Worm (Caenorhabditis elegans) whole organism, young adult: ENCODE data around the gene K08F4.5.

Experiments used
- B0019.2 ChIP-seq: fragments of 200-800 bp; sonication (Bioruptor generic); conservative IDR thresholded peaks from 2 replicates; pipeline ENCODE4 v1.3.6; 2022; ENCODE audit warnings: missing genetic modification reagents, missing genetic modification characterization, missing compliant biosample characterization
- B0261.1 ChIP-seq: sonication (generic microtip); optimal IDR thresholded peaks from 2 replicates; lab custom pipeline; 2016; ENCODE audit warnings: mild to moderate bottlenecking, missing genetic modification characterization, moderate library complexity, missing compliant biosample characterization
- C17E4.6 ChIP-seq: fragments of 200-800 bp; sonication (Bioruptor generic); IDR thresholded peaks from 2 replicates; pipeline ENCODE4 v1.3.6; 2022; ENCODE audit warnings: missing genetic modification reagents, missing genetic modification characterization, missing compliant biosample characterization
- D2030.7 ChIP-seq: fragments of 200-800 bp; sonication (Bioruptor generic); IDR thresholded peaks from 2 replicates; pipeline ENCODE4 v1.3.6; 2022; ENCODE audit warnings: missing genetic modification reagents, missing genetic modification characterization, missing compliant biosample characterization
- F22D6.2 ChIP-seq: sonication (generic microtip); optimal IDR thresholded peaks from 2 replicates; lab custom pipeline; 2016; ENCODE audit warnings: mild to moderate bottlenecking, missing genetic modification characterization, missing compliant biosample characterization
- F57C9.4 ChIP-seq: sonication (generic microtip); optimal IDR thresholded peaks from 2 replicates; lab custom pipeline; 2017; ENCODE audit warnings: mild to moderate bottlenecking, missing genetic modification characterization, missing compliant biosample characterization
- T07F8.4 ChIP-seq: sonication (generic microtip); optimal IDR thresholded peaks from 2 replicates; lab custom pipeline; 2016; ENCODE audit warnings: mild to moderate bottlenecking, missing genetic modification characterization, moderate library complexity, missing compliant biosample characterization
- T26A5.8 ChIP-seq: sonication (generic microtip); optimal IDR thresholded peaks from 2 replicates; lab custom pipeline; 2016; ENCODE audit warnings: missing genetic modification characterization, missing compliant biosample characterization
- ama-1 ChIP-seq, 3 experiments: fragments of 150-350 bp in 1 of 3; sonication (generic microtip) in 2 of 3; optimal IDR thresholded peaks; 2 replicates each; lab custom pipeline; 2014 to 2018; ENCODE audit warnings: missing biosample characterization in 2 of 3, missing genetic modification characterization in 2 of 3, missing genetic modification reagents in 2 of 3
- athp-1 ChIP-seq: sonication (generic microtip); optimal IDR thresholded peaks from 2 replicates; lab custom pipeline; 2017; ENCODE audit warnings: mild to moderate bottlenecking, missing genetic modification characterization, missing compliant biosample characterization
- attf-6 ChIP-seq: fragments of 200-800 bp; sonication (Bioruptor generic); IDR thresholded peaks from 2 replicates; pipeline ENCODE4 v1.3.6; 2022; ENCODE audit warnings: missing genetic modification reagents, missing genetic modification characterization, missing compliant biosample characterization
- bed-1 ChIP-seq: fragments of 200-800 bp; sonication (Bioruptor generic); IDR thresholded peaks from 2 replicates; pipeline ENCODE4 v1.3.6; 2022; ENCODE audit warnings: missing genetic modification reagents, missing genetic modification characterization, missing compliant biosample characterization
- ccch-3 ChIP-seq: fragments of 200-800 bp; sonication (Bioruptor generic); optimal IDR thresholded peaks from 2 replicates; lab custom pipeline; 2018; ENCODE audit warnings: mild to moderate bottlenecking, missing genetic modification characterization, missing compliant biosample characterization
- cebp-1 ChIP-seq, 2 experiments: fragments of 200-800 bp in 1 of 2; sonication (Bioruptor generic) in 1 of 2; sonication (generic microtip) in 1 of 2; IDR thresholded peaks in 1 of 2; optimal IDR thresholded peaks in 1 of 2; 2 replicates each; pipeline versions ENCODE4 v1.3.6 to Lab custom; 2017 to 2022; ENCODE audit warnings: missing compliant biosample characterization in 2 of 2, missing genetic modification characterization in 2 of 2, mild to moderate bottlenecking in 1 of 2, missing genetic modification reagents in 1 of 2, moderate library complexity in 1 of 2
- ceh-100 ChIP-seq: fragments of 200-800 bp; sonication (Bioruptor generic); IDR thresholded peaks from 2 replicates; pipeline ENCODE4 v1.3.6; 2022; ENCODE audit warnings: missing genetic modification reagents, missing genetic modification characterization, missing compliant biosample characterization
- ceh-27 ChIP-seq: fragments of 200-800 bp; sonication (Bioruptor generic); optimal IDR thresholded peaks from 2 replicates; lab custom pipeline; 2018; ENCODE audit warnings: mild to moderate bottlenecking, missing genetic modification characterization, moderate library complexity, missing compliant biosample characterization
- ceh-91 ChIP-seq: fragments of 200-800 bp; sonication (Bioruptor generic); IDR thresholded peaks from 2 replicates; pipeline ENCODE4 v1.3.6; 2022; ENCODE audit warnings: missing genetic modification reagents, missing genetic modification characterization, missing compliant biosample characterization
- die-1 ChIP-seq: sonication (generic microtip); optimal IDR thresholded peaks from 2 replicates; lab custom pipeline; 2016; ENCODE audit warnings: missing genotype, mild to moderate bottlenecking, missing genetic modification characterization, missing compliant biosample characterization
- dox-1 ChIP-seq: fragments of 200-800 bp; sonication (Bioruptor generic); IDR thresholded peaks from 2 replicates; pipeline ENCODE4 v1.3.6; 2022; ENCODE audit warnings: missing genetic modification reagents, missing genetic modification characterization, missing compliant biosample characterization
- dpff-1 ChIP-seq: sonication (generic microtip); optimal IDR thresholded peaks from 2 replicates; lab custom pipeline; 2017; ENCODE audit warnings: mild to moderate bottlenecking, missing genetic modification characterization, missing compliant biosample characterization
- dpl-1 ChIP-seq: fragments of 150-350 bp; optimal IDR thresholded peaks from 2 replicates; lab custom pipeline; 2014; ENCODE audit warnings: missing biosample characterization, missing genetic modification reagents, missing genetic modification characterization
- egl-18 ChIP-seq: fragments of 200-800 bp; sonication (Bioruptor generic); IDR thresholded peaks from 2 replicates; pipeline ENCODE4 v1.3.6; 2022; ENCODE audit warnings: missing genetic modification reagents, missing genetic modification characterization, missing compliant biosample characterization
- egl-44 ChIP-seq: fragments of 200-800 bp; sonication (Bioruptor generic); IDR thresholded peaks from 2 replicates; pipeline ENCODE4 v1.3.6; 2022; ENCODE audit warnings: missing genetic modification reagents, missing genetic modification characterization, missing compliant biosample characterization
- ekl-4 ChIP-seq: fragments of 200-800 bp; sonication (Bioruptor generic); IDR thresholded peaks from 2 replicates; pipeline ENCODE4 v1.3.6; 2022; ENCODE audit warnings: missing genetic modification reagents, missing genetic modification characterization, missing compliant biosample characterization
- fkh-3 ChIP-seq: sonication (generic microtip); optimal IDR thresholded peaks from 2 replicates; lab custom pipeline; 2016; ENCODE audit warnings: mild to moderate bottlenecking, missing genetic modification characterization, missing compliant biosample characterization
- hmg-20 ChIP-seq: fragments of 200-800 bp; sonication (Bioruptor generic); IDR thresholded peaks from 2 replicates; pipeline ENCODE4 v1.3.6; 2022; ENCODE audit warnings: missing genetic modification reagents, missing genetic modification characterization, missing compliant biosample characterization
- let-607 ChIP-seq, 2 experiments: fragments of 200-800 bp in 1 of 2; sonication (Bioruptor generic) in 1 of 2; sonication (generic microtip) in 1 of 2; optimal IDR thresholded peaks; 2 replicates each; lab custom pipeline; 2016 to 2018; ENCODE audit warnings: mild to moderate bottlenecking in 2 of 2, missing compliant biosample characterization in 2 of 2, missing genetic modification characterization in 2 of 2, moderate library complexity in 2 of 2, missing genotype in 1 of 2
- lin-40 ChIP-seq: sonication (generic microtip); optimal IDR thresholded peaks from 2 replicates; lab custom pipeline; 2016; ENCODE audit warnings: missing genetic modification characterization, mild to moderate bottlenecking, missing compliant biosample characterization, missing genotype, missing genetic modification reagents
- lir-1 ChIP-seq: fragments of 200-800 bp; sonication (Bioruptor generic); conservative IDR thresholded peaks from 2 replicates; pipeline ENCODE4 v1.3.6; 2022; ENCODE audit warnings: missing genetic modification reagents, missing genetic modification characterization, missing compliant biosample characterization
- lsy-27 ChIP-seq: sonication (generic microtip); optimal IDR thresholded peaks from 2 replicates; lab custom pipeline; 2017; ENCODE audit warnings: missing genetic modification characterization, mild to moderate bottlenecking, missing compliant biosample characterization, antibody characterized with exemption, missing genotype, borderline replicate concordance; ENCODE audit not compliant: insufficient read depth
- madf-3 ChIP-seq: fragments of 200-800 bp; sonication (Bioruptor generic); IDR thresholded peaks from 2 replicates; pipeline ENCODE4 v1.3.6; 2022; ENCODE audit warnings: missing genetic modification reagents, missing genetic modification characterization, missing compliant biosample characterization
- madf-6 ChIP-seq: fragments of 200-800 bp; sonication (Bioruptor generic); IDR thresholded peaks from 2 replicates; pipeline ENCODE4 v1.3.6; 2022; ENCODE audit warnings: missing genetic modification reagents, missing genetic modification characterization, missing compliant biosample characterization
- madf-8 ChIP-seq: fragments of 200-800 bp; sonication (Bioruptor generic); conservative IDR thresholded peaks from 2 replicates; pipeline ENCODE4 v1.3.6; 2022; ENCODE audit warnings: missing genetic modification reagents, missing genetic modification characterization, missing compliant biosample characterization
- mel-28 ChIP-seq: sonication (generic microtip); optimal IDR thresholded peaks from 2 replicates; lab custom pipeline; 2016; ENCODE audit warnings: borderline replicate concordance, mild to moderate bottlenecking, missing genetic modification characterization, missing compliant biosample characterization
- nfyb-1 ChIP-seq: fragments of 200-800 bp; sonication (Bioruptor generic); IDR thresholded peaks from 2 replicates; pipeline ENCODE4 v1.3.6; 2022; ENCODE audit warnings: missing genetic modification reagents, missing genetic modification characterization, missing compliant biosample characterization
- nhr-120 ChIP-seq: fragments of 200-800 bp; sonication (Bioruptor generic); IDR thresholded peaks from 2 replicates; pipeline ENCODE4 v1.3.6; 2022; ENCODE audit warnings: missing genetic modification characterization, missing compliant biosample characterization
- nhr-179 ChIP-seq: sonication (generic microtip); optimal IDR thresholded peaks from 2 replicates; lab custom pipeline; 2016; ENCODE audit warnings: mild to moderate bottlenecking, missing genetic modification characterization, missing compliant biosample characterization
- nhr-27 ChIP-seq: fragments of 200-800 bp; sonication (Bioruptor generic); optimal IDR thresholded peaks from 2 replicates; lab custom pipeline; 2018; ENCODE audit warnings: mild to moderate bottlenecking, missing genetic modification characterization, moderate library complexity, missing compliant biosample characterization
- nhr-80 ChIP-seq: sonication (generic microtip); optimal IDR thresholded peaks from 2 replicates; lab custom pipeline; 2016; ENCODE audit warnings: missing genetic modification characterization, missing compliant biosample characterization
- snpc-1.1 ChIP-seq: sonication (generic microtip); optimal IDR thresholded peaks from 2 replicates; lab custom pipeline; 2017; ENCODE audit warnings: missing genetic modification characterization, mild to moderate bottlenecking, missing compliant biosample characterization, antibody characterized with exemption, moderate library complexity, missing genotype, missing genetic modification reagents; ENCODE audit not compliant: insufficient read depth
- snpc-3.4 ChIP-seq: sonication (generic microtip); optimal IDR thresholded peaks from 2 replicates; lab custom pipeline; 2017; ENCODE audit warnings: missing genetic modification characterization, mild to moderate bottlenecking, missing compliant biosample characterization, antibody characterized with exemption, moderate library complexity, missing genotype, missing genetic modification reagents
- tbp1 ChIP-seq: fragments of 200-800 bp; sonication (Bioruptor generic); optimal IDR thresholded peaks from 2 replicates; lab custom pipeline; 2018; ENCODE audit warnings: mild to moderate bottlenecking, missing genetic modification characterization, missing compliant biosample characterization
- tlf-1 ChIP-seq: fragments of 200-800 bp; sonication (Bioruptor generic); optimal IDR thresholded peaks from 2 replicates; lab custom pipeline; 2018; ENCODE audit warnings: mild to moderate bottlenecking, missing genetic modification characterization, missing compliant biosample characterization
- zim-3 ChIP-seq: sonication (generic microtip); optimal IDR thresholded peaks from 2 replicates; lab custom pipeline; 2017; ENCODE audit warnings: mild to moderate bottlenecking, missing genetic modification characterization, moderate library complexity, missing compliant biosample characterization
- ztf-18 ChIP-seq: sonication (generic microtip); optimal IDR thresholded peaks from 2 replicates; lab custom pipeline; 2016; ENCODE audit warnings: missing genotype, mild to moderate bottlenecking, missing genetic modification characterization, missing compliant biosample characterization
- ztf-22 ChIP-seq: fragments of 200-800 bp; sonication (Bioruptor generic); optimal IDR thresholded peaks from 2 replicates; lab custom pipeline; 2018; ENCODE audit warnings: mild to moderate bottlenecking, missing genetic modification characterization, moderate library complexity, missing compliant biosample characterization
- ztf-25 ChIP-seq: fragments of 200-800 bp; sonication (Bioruptor generic); IDR thresholded peaks from 2 replicates; pipeline ENCODE4 v1.3.6; 2022; ENCODE audit warnings: missing genetic modification reagents, missing genetic modification characterization, missing compliant biosample characterization

The K08F4.5 gene

DNA sequence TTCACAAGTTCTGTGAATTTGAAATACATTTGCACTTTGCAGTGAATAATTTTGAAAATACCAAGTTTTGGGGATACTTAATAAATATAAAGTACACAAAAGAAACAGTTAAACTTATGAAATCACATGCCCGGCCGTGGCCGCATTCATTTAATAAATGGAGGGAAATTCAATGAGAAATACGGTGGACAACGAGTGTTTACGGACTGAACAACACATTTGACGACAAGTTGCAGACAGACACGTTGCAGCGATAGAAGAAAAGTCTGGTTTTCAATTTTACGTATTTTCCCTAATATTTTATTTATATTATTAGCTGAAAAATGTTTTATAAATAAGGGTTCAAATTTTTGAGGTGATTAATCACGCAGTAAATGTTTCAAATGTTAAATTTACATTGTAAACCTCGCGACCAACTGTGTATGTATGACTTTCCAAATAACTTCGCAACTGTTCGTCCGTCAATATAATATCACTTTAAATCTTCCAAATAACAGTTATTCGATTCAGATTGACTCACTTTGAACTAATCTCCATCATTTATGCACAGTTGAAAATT, 15.8 kb upstream of the K08F4.5 start, which contains the start of gene copg-1 (continued):
- TF ChIP-seq hmg-20 (GFP tag; lab: Robert Waterston, UW) (no peak), cebp-1 (GFP tag; IDR thresholded peaks at IDR 0.05; lab: Robert Waterston, UW) (no peak), cebp-1 (tag; optimal IDR thresholded peaks at IDR 0.05; lab: Kevin White, UChicago) (peak; percentile 67), ama-1 (optimal IDR thresholded peaks at IDR 0.05; lab: Kevin White, UChicago) (no peak), ama-1 (GFP tag; optimal IDR thresholded peaks at IDR 0.05; lab: Kevin White, UChicago) (no peak), nhr-80 (tag; lab: Kevin White, UChicago) (peak; percentile 2), attf-6 (GFP tag; lab: Robert Waterston, UW) (no peak), T07F8.4 (tag; lab: Kevin White, UChicago) (no peak), dpff-1 (tag; lab: Kevin White, UChicago) (no peak), ztf-18 (tag; lab: Kevin White, UChicago) (no peak), let-607 (tag; optimal IDR thresholded peaks at IDR 0.05; lab: Kevin White, UChicago) (peak; percentile 67 to 87), ccch-3 (GFP tag; lab: Kevin White, UChicago) (no peak), madf-8 (GFP tag; lab: Robert Waterston, UW) (0 out of 2 replicates have a peak, but pooled peaks have one; percentile 6), ekl-4 (no peak), bed-1 (GFP tag; lab: Robert Waterston, UW) (no peak), nfyb-1 (GFP tag; lab: Robert Waterston, UW) (no peak), dox-1 (GFP tag; lab: Robert Waterston, UW) (peak; percentile 51), nhr-179 (tag; lab: Kevin White, UChicago) (no peak), egl-18 (GFP tag; lab: Robert Waterston, UW) (no peak), athp-1 (tag; lab: Kevin White, UChicago) (no peak), mel-28 (tag; lab: Kevin White, UChicago) (no peak), ceh-100 (GFP tag; lab: Robert Waterston, UW) (no peak), C17E4.6 (no peak), tbp1 (peak; percentile 14), ceh-91 (GFP tag; lab: Robert Waterston, UW) (no peak), dpl-1 (peak; percentile 24), zim-3 (no peak), fkh-3 (tag; lab: Kevin White, UChicago) (no peak), D2030.7 (GFP tag; lab: Robert Waterston, UW) (no peak; the same call in 1 of the 2 replicates), T26A5.8 (tag; lab: Kevin White, UChicago) (no peak), nhr-27 (no peak), snpc-1.1 (tag; lab: Kevin White, UChicago) (no peak), madf-3 (GFP tag; lab: Robert Waterston, UW) (no peak), ztf-25 (GFP tag; lab: Robert Waterston, UW) (no peak), lir-1 (GFP tag; lab: Robert Waterston, UW) (no peak), lin-40 (tag; lab: Kevin White, UChicago) (peak; percentile 2), F57C9.4 (tag; lab: Kevin White, UChicago) (no peak), B0261.1 (tag; lab: Kevin White, UChicago) (no peak), ceh-27 (no peak), F22D6.2 (tag; lab: Kevin White, UChicago) (no peak), snpc-3.4 (tag; lab: Kevin White, UChicago) (no peak), nhr-120 (GFP tag; lab: Robert Waterston, UW) (no peak), ztf-22 (GFP tag; lab: Kevin White, UChicago) (no peak), tlf-1 (no peak), die-1 (tag; lab: Kevin White, UChicago) (no peak), B0019.2 (GFP tag; lab: Robert Waterston, UW) (no peak), egl-44 (no peak), madf-6 (peak; percentile 58; the same call in 1 of the 2 replicates), lsy-27 (tag; lab: Kevin White, UChicago) (no peak)
